Worm (Caenorhabditis elegans): ENCODE data around the gene ubc-22.

- TF ChIP-seq him-1 (tag; optimal IDR thresholded peaks at IDR 0.05), result no peak
- no peak for TF ChIP-seq dao-5 (tag; optimal IDR thresholded peaks at IDR 0.05)
Measured at ce11 chrX:8875867-8876266, 6.9 kb upstream of the ubc-22 start.

Data from whole organism, L4/young adult.